Worm (Caenorhabditis elegans): ENCODE data around the gene sre-44.
A peak's percentile ranks its signal among the peaks of the same experiment; 100 is the strongest.

sre-44 gene

ce11 chrII:13968979-13969378 is 19.6 kb downstream of the sre-44 start, which contains the start of gene sre-43 (continued):
- no peak for TF ChIP-seq pha-4 (tag; optimal IDR thresholded peaks at IDR 0.05)
- no peak for TF ChIP-seq D2030.7 (GFP tag; IDR thresholded peaks at IDR 0.05)

ce11 chrII:13972199-13972598 is 22.8 kb downstream of the sre-44 start:
- 0 out of 2 replicates have a peak, but pooled peaks have one; percentile 84 for TF ChIP-seq F37B4.10 (GFP tag; IDR thresholded peaks at IDR 0.05)
- peak; percentile 55; the same call in 1 of the 2 replicates for TF ChIP-seq zfh-2 (GFP tag; conservative IDR thresholded peaks at IDR 0.05)
- TF ChIP-seq Y67H2A.10 (GFP tag; conservative IDR thresholded peaks at IDR 0.05) = no peak

- TF ChIP-seq let-607 (tag; optimal IDR thresholded peaks at IDR 0.05) = peak; percentile 52 to 64
- no peak for TF ChIP-seq ceh-58 (GFP tag; IDR thresholded peaks at IDR 0.05)
- TF ChIP-seq snpc-4 (GFP tag; optimal IDR thresholded peaks at IDR 0.05) = no peak
- peak in 1 of 4 experiments; percentile 8 for TF ChIP-seq snpc-4 (tag; optimal IDR thresholded peaks at IDR 0.05)
- TF ChIP-seq nhr-80 (tag; optimal IDR thresholded peaks at IDR 0.05) = peak; percentile 55
Observed at ce11 chrII:13973514-13973913, 24.1 kb downstream of the sre-44 start, which contains the start of gene Y39G8B.1. Gene Y39G8B.1 (minus strand): TSS chrII:13973812.

ce11 chrII:13974136-13974535 is 24.7 kb downstream of the sre-44 start:
- no peak for TF ChIP-seq ztf-26 (tag; optimal IDR thresholded peaks at IDR 0.05)
- no peak for TF ChIP-seq lsl-1 (GFP tag; optimal IDR thresholded peaks at IDR 0.05)
- no peak for TF ChIP-seq zim-3 (tag; optimal IDR thresholded peaks at IDR 0.05)
- TF ChIP-seq ZK185.1 (tag; optimal IDR thresholded peaks at IDR 0.05; ENCODE audit: poor library complexity, severe bottlenecking) = no peak
- no peak for TF ChIP-seq F37B4.10 (GFP tag; IDR thresholded peaks at IDR 0.05)
- no peak for TF ChIP-seq lin-54 (GFP tag; optimal IDR thresholded peaks at IDR 0.05)
- TF ChIP-seq pbrm-1 (GFP tag; IDR thresholded peaks at IDR 0.05) = no peak
- no peak for TF ChIP-seq sea-2 (GFP tag; IDR thresholded peaks at IDR 0.05)
- TF ChIP-seq F33H1.4 (GFP tag; IDR thresholded peaks at IDR 0.05) = no peak
- no peak for TF ChIP-seq zfh-2 (GFP tag; conservative IDR thresholded peaks at IDR 0.05)

ce11 chrII:13976161-13976560 is 26.8 kb downstream of the sre-44 start, which contains the start of gene Y39G8B.2:
Gene Y39G8B.2 (minus strand): TSS chrII:13976221.
- TF ChIP-seq aptf-3 (GFP tag; IDR thresholded peaks at IDR 0.05) (no peak), hrde-1 (tag; optimal IDR thresholded peaks at IDR 0.05; ENCODE audit: borderline replicate concordance) (no peak), ztf-18 (tag; optimal IDR thresholded peaks at IDR 0.05) (no peak), tlf-1 (GFP tag; optimal IDR thresholded peaks at IDR 0.05) (no peak), attf-5 (GFP tag; optimal IDR thresholded peaks at IDR 0.05) (peak; percentile 95), egrh-3 (GFP tag; IDR thresholded peaks at IDR 0.05) (peak; percentile 74), F49E8.2 (tag; optimal IDR thresholded peaks at IDR 0.05; ENCODE audit: insufficient read depth) (no peak), ekl-4 (GFP tag; IDR thresholded peaks at IDR 0.05) (peak; percentile 44; the same call in 1 of the 2 replicates), egl-18 (GFP tag; IDR thresholded peaks at IDR 0.05) (no peak), B0261.1 (tag; optimal IDR thresholded peaks at IDR 0.05) (no peak), sea-2 (GFP tag; IDR thresholded peaks at IDR 0.05) (no peak), cebp-2 (GFP tag; IDR thresholded peaks at IDR 0.05) (no peak), K12H6.12 (tag; optimal IDR thresholded peaks at IDR 0.05) (peak; percentile 65), ceh-100 (GFP tag; IDR thresholded peaks at IDR 0.05) (peak; percentile 63), pbrm-1 (GFP tag; IDR thresholded peaks at IDR 0.05) (peak; percentile 76; the same call in 1 of the 2 replicates), ceh-27 (GFP tag; optimal IDR thresholded peaks at IDR 0.05) (peak; percentile 79), tbp1 (GFP tag; optimal IDR thresholded peaks at IDR 0.05) (peak; percentile 45), ztf-6 (GFP tag; IDR thresholded peaks at IDR 0.05) (no peak), ceh-58 (GFP tag; IDR thresholded peaks at IDR 0.05) (no peak), attf-3 (GFP tag; conservative IDR thresholded peaks at IDR 0.05) (0 out of 2 replicates have a peak, but pooled peaks have one; percentile 26), pha-4 (tag; optimal IDR thresholded peaks at IDR 0.05) (peak; percentile 60), madf-6 (GFP tag; IDR thresholded peaks at IDR 0.05) (no peak), mes-4 (tag; optimal IDR thresholded peaks at IDR 0.05) (no peak), let-526 (GFP tag; IDR thresholded peaks at IDR 0.05) (no peak), F10E7.11 (tag; optimal IDR thresholded peaks at IDR 0.05) (no peak), xnd-1 (tag; optimal IDR thresholded peaks at IDR 0.05) (no peak), aptf-2 (GFP tag; conservative IDR thresholded peaks at IDR 0.05) (no peak), efl-1 (GFP tag; optimal IDR thresholded peaks at IDR 0.05) (peak; percentile 40)

All from whole organism, young adult.